Worm (Caenorhabditis elegans): Measurements from ENCODE around the gene F21A3.4.

DNA sequence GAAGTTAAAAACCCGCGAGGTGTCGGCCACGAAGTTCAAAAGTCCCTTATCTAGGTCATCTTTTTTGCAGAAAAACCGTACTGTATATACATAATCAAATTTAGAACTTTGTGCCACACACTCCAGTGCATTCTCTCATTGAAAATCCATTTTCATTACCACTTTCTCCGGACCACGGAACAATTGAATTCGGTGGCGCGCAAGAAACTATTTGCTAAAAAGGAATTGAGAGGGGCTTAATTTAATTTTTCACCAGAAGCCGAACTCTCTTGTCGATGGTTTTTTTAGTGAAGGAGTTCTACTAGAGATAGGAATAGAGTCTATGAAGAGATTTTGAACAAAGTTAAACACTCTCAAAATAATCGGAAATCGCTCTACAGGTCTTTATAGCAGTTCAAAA, 16.6 kb upstream of the F21A3.4 start:
- TF ChIP-seq akir-1 (GFP tag; optimal IDR thresholded peaks at IDR 0.05), result no peak
- no peak for TF ChIP-seq snpc-4 (GFP tag; optimal IDR thresholded peaks at IDR 0.05)
- no peak for TF ChIP-seq snpc-4 (tag; optimal IDR thresholded peaks at IDR 0.05)
- TF ChIP-seq nhr-90 (tag; optimal IDR thresholded peaks at IDR 0.05), result no peak
- TF ChIP-seq die-1 (tag; optimal IDR thresholded peaks at IDR 0.05), result no peak
- TF ChIP-seq egl-44 (GFP tag; IDR thresholded peaks at IDR 0.05), result no peak
- TF ChIP-seq somi-1 (GFP tag; optimal IDR thresholded peaks at IDR 0.05), result no peak
- TF ChIP-seq tbp1 (GFP tag; optimal IDR thresholded peaks at IDR 0.05), result no peak
- no peak for TF ChIP-seq lag-1 (GFP tag; IDR thresholded peaks at IDR 0.05)
- no peak for TF ChIP-seq F39B2.1 (GFP tag; IDR thresholded peaks at IDR 0.05)
- no peak for TF ChIP-seq D2030.7 (GFP tag; IDR thresholded peaks at IDR 0.05)
